Fruit fly (Drosophila melanogaster) whole organism, embryonic: Measurements from ENCODE around the gene cic.
A peak's percentile ranks its signal among the peaks of the same experiment; 100 is the strongest.

Experiments used
- ATbp ChIP-seq: fragments of 200-800 bp; sonication (Bioruptor generic); optimal IDR thresholded peaks from 2 replicates; lab custom pipeline; 2017; ENCODE audit warnings: missing biosample characterization, mild to moderate bottlenecking, missing genetic modification characterization, missing genetic modification reagents
- Atf-2 ChIP-seq: fragments of 200-800 bp; sonication (Bioruptor generic); optimal IDR thresholded peaks from 2 replicates; lab custom pipeline; 2016; ENCODE audit warnings: missing biosample characterization, missing genetic modification characterization
- CG10209 ChIP-seq: fragments of 200-800 bp; sonication (Bioruptor generic); optimal IDR thresholded peaks from 3 replicates; lab custom pipeline; 2017; ENCODE audit warnings: missing biosample characterization, mild to moderate bottlenecking, missing genetic modification characterization, missing genetic modification reagents
- CG10654 ChIP-seq: fragments of 200-800 bp; sonication (Bioruptor generic); optimal IDR thresholded peaks from 2 replicates; lab custom pipeline; 2016; ENCODE audit warnings: missing biosample characterization, missing genetic modification characterization
- CG10979 ChIP-seq: fragments of 200-800 bp; sonication (Bioruptor generic); optimal IDR thresholded peaks from 2 replicates; lab custom pipeline; 2018; ENCODE audit warnings: missing biosample characterization, mild to moderate bottlenecking, missing genetic modification characterization, moderate library complexity
- CG14050 ChIP-seq: fragments of 200-800 bp; sonication (Bioruptor generic); IDR thresholded peaks from 3 replicates; pipeline ENCODE4 v1.3.6; 2022; ENCODE audit warnings: missing biosample characterization, missing genetic modification characterization
- CG14667 ChIP-seq: fragments of 200-800 bp; sonication (Bioruptor generic); IDR thresholded peaks from 2 replicates; pipeline ENCODE4 v1.3.6; 2022; ENCODE audit warnings: missing biosample characterization, missing genetic modification characterization
- CG18011 ChIP-seq: fragments of 200-800 bp; sonication (Bioruptor generic); optimal IDR thresholded peaks from 2 replicates; lab custom pipeline; 2017; ENCODE audit warnings: missing biosample characterization, missing genetic modification characterization, mild to moderate bottlenecking, moderate library complexity, missing genotype
- CG18262 ChIP-seq: fragments of 200-800 bp; optimal IDR thresholded peaks from 3 replicates; lab custom pipeline; 2019; ENCODE audit warnings: missing biosample characterization, mild to moderate bottlenecking, missing genetic modification characterization, moderate library complexity
- CG18764 ChIP-seq: fragments of 200-800 bp; sonication (Bioruptor generic); optimal IDR thresholded peaks from 3 replicates; lab custom pipeline; 2016; ENCODE audit warnings: missing biosample characterization, missing genetic modification characterization
- CG2199 ChIP-seq: fragments of 200-800 bp; sonication (Bioruptor generic); IDR thresholded peaks from 3 replicates; pipeline ENCODE4 v1.3.6; 2022; ENCODE audit warnings: missing biosample characterization, missing genetic modification characterization
- CG2712 ChIP-seq: fragments of 200-800 bp; optimal IDR thresholded peaks from 3 replicates; lab custom pipeline; 2019; ENCODE audit warnings: missing biosample characterization, mild to moderate bottlenecking, missing genetic modification characterization, moderate library complexity
- CG2889 ChIP-seq: fragments of 200-800 bp; sonication (Bioruptor generic); IDR thresholded peaks from 3 replicates; pipeline ENCODE4 v1.3.6; 2022; ENCODE audit warnings: missing biosample characterization, missing genetic modification characterization
- CG3065 ChIP-seq: fragments of 200-800 bp; sonication (Bioruptor generic); optimal IDR thresholded peaks from 2 replicates; lab custom pipeline; 2016; ENCODE audit warnings: missing biosample characterization, missing genetic modification characterization
- CG31388 ChIP-seq: fragments of 200-800 bp; sonication (Bioruptor generic); optimal IDR thresholded peaks from 2 replicates; lab custom pipeline; 2016; ENCODE audit warnings: missing biosample characterization, missing genetic modification characterization
- CG4282 ChIP-seq: fragments of 200-800 bp; sonication (Bioruptor generic); optimal IDR thresholded peaks from 2 replicates; lab custom pipeline; 2016; ENCODE audit warnings: missing biosample characterization, missing genetic modification characterization
- CG4707 ChIP-seq: fragments of 200-800 bp; sonication (Bioruptor generic); optimal IDR thresholded peaks from 2 replicates; lab custom pipeline; 2018; ENCODE audit warnings: missing biosample characterization, mild to moderate bottlenecking, missing genetic modification characterization, moderate library complexity
- CG4854 ChIP-seq: fragments of 200-800 bp; sonication (Bioruptor generic); optimal IDR thresholded peaks from 2 replicates; lab custom pipeline; 2016; ENCODE audit warnings: missing biosample characterization, missing genetic modification characterization, inconsistent platforms
- CG5180 ChIP-seq: fragments of 200-800 bp; sonication (Bioruptor generic); optimal IDR thresholded peaks from 3 replicates; lab custom pipeline; 2017; ENCODE audit warnings: missing biosample characterization, missing genetic modification characterization, mild to moderate bottlenecking, moderate library complexity, missing genetic modification reagents
- CG8281 ChIP-seq: fragments of 200-800 bp; sonication (Bioruptor generic); optimal IDR thresholded peaks from 2 replicates; lab custom pipeline; 2018; ENCODE audit warnings: missing biosample characterization, mild to moderate bottlenecking, missing genetic modification characterization, moderate library complexity
- CG8944 ChIP-seq: fragments of 200-800 bp; sonication (Bioruptor generic); optimal IDR thresholded peaks from 3 replicates; lab custom pipeline; 2016; ENCODE audit warnings: missing biosample characterization, missing genetic modification characterization
- CG9727 ChIP-seq: fragments of 200-800 bp; sonication (Bioruptor generic); optimal IDR thresholded peaks from 3 replicates; lab custom pipeline; 2017; ENCODE audit warnings: missing biosample characterization, mild to moderate bottlenecking, missing genetic modification characterization
- Dbx ChIP-seq: fragments of 200-800 bp; sonication (Bioruptor generic); IDR thresholded peaks from 3 replicates; pipeline ENCODE4 v1.3.6; 2022; ENCODE audit warnings: missing biosample characterization, missing genetic modification characterization
- E2f2 ChIP-seq: fragments of 200-800 bp; sonication (Bioruptor generic); IDR thresholded peaks from 2 replicates; pipeline ENCODE4 v1.3.6; 2022; ENCODE audit warnings: missing biosample characterization, missing genetic modification characterization
- Fer1 ChIP-seq: fragments of 200-800 bp; sonication (Bioruptor generic); optimal IDR thresholded peaks from 2 replicates; lab custom pipeline; 2017; ENCODE audit warnings: missing biosample characterization, mild to moderate bottlenecking, missing genetic modification characterization
- H15 ChIP-seq: fragments of 200-800 bp; sonication (Bioruptor generic); IDR thresholded peaks from 3 replicates; pipeline ENCODE4 v1.3.6; 2022; ENCODE audit warnings: missing biosample characterization, missing genetic modification characterization
- H2.0 ChIP-seq: fragments of 200-800 bp; sonication (Bioruptor generic); IDR thresholded peaks from 2 replicates; pipeline ENCODE4 v1.3.6; 2022; ENCODE audit warnings: missing biosample characterization, missing genetic modification characterization
- HHEX ChIP-seq: fragments of 200-800 bp; sonication (Bioruptor generic); optimal IDR thresholded peaks from 3 replicates; lab custom pipeline; 2017; ENCODE audit warnings: missing biosample characterization, mild to moderate bottlenecking, missing genetic modification characterization, missing genetic modification reagents
- Hand ChIP-seq: fragments of 200-800 bp; sonication (Bioruptor generic); optimal IDR thresholded peaks from 2 replicates; lab custom pipeline; 2017; ENCODE audit warnings: mild to moderate bottlenecking, missing biosample characterization, missing genetic modification reagents, missing genetic modification characterization
- HmgD ChIP-seq: fragments of 200-800 bp; sonication (Bioruptor generic); optimal IDR thresholded peaks from 3 replicates; lab custom pipeline; 2016; ENCODE audit warnings: missing biosample characterization, missing genetic modification characterization
- Hmr ChIP-seq: fragments of 200-800 bp; sonication (Bioruptor generic); optimal IDR thresholded peaks from 3 replicates; lab custom pipeline; 2017; ENCODE audit warnings: mild to moderate bottlenecking, missing biosample characterization, missing genetic modification reagents, missing genetic modification characterization
- Hr3 ChIP-seq: fragments of 200-800 bp; sonication (Bioruptor generic); optimal IDR thresholded peaks from 3 replicates; lab custom pipeline; 2016; ENCODE audit warnings: missing biosample characterization, missing genetic modification characterization
- Hsf ChIP-seq: fragments of 200-800 bp; sonication (Bioruptor generic); optimal IDR thresholded peaks from 3 replicates; lab custom pipeline; 2016; ENCODE audit warnings: missing biosample characterization, missing genetic modification characterization
- Lpt ChIP-seq: fragments of >200 bp; optimal IDR thresholded peaks from 2 replicates; lab custom pipeline; 2018; ENCODE audit warnings: missing biosample characterization, missing genetic modification characterization
- MTF-1 ChIP-seq: fragments of 200-800 bp; sonication (Bioruptor generic); optimal IDR thresholded peaks from 2 replicates; lab custom pipeline; 2018; ENCODE audit warnings: missing biosample characterization, mild to moderate bottlenecking, missing genetic modification characterization, borderline replicate concordance
- Myb ChIP-seq: fragments of 200-800 bp; sonication (Bioruptor generic); optimal IDR thresholded peaks from 2 replicates; lab custom pipeline; 2016; ENCODE audit warnings: missing biosample characterization, missing genetic modification characterization
- bsh ChIP-seq, 2 experiments: fragments of 200-800 bp; sonication (Bioruptor generic); optimal IDR thresholded peaks; 2 replicates each; lab custom pipeline; 2017 to 2018; ENCODE audit warnings: mild to moderate bottlenecking in 2 of 2, missing biosample characterization in 2 of 2, missing genetic modification characterization in 2 of 2, moderate library complexity in 1 of 2
- chm ChIP-seq: fragments of 200-800 bp; sonication (Bioruptor generic); IDR thresholded peaks from 2 replicates; pipeline ENCODE4 v1.3.6; 2022; ENCODE audit warnings: missing biosample characterization, missing genetic modification characterization
- ci ChIP-seq: fragments of 200-800 bp; sonication (Bioruptor generic); IDR thresholded peaks from 3 replicates; pipeline ENCODE4 v1.3.6; 2022; ENCODE audit warnings: missing biosample characterization, missing genetic modification characterization
- corto ChIP-seq: fragments of 200-800 bp; sonication (Bioruptor generic); optimal IDR thresholded peaks from 2 replicates; lab custom pipeline; 2016; ENCODE audit warnings: missing biosample characterization, mild to moderate bottlenecking, missing genetic modification characterization, moderate library complexity
- eyg ChIP-seq: fragments of 200-800 bp; sonication (Bioruptor generic); optimal IDR thresholded peaks from 3 replicates; lab custom pipeline; 2016; ENCODE audit warnings: missing biosample characterization, missing genetic modification characterization
- h ChIP-seq: fragments of >200 bp; optimal IDR thresholded peaks from 2 replicates; lab custom pipeline; 2017
- ham ChIP-seq: fragments of 200-800 bp; sonication (Bioruptor generic); IDR thresholded peaks from 2 replicates; pipeline ENCODE4 v1.3.6; 2022; ENCODE audit warnings: missing biosample characterization, missing genetic modification characterization
- hbn ChIP-seq: fragments of 200-800 bp; sonication (Bioruptor generic); IDR thresholded peaks from 2 replicates; pipeline ENCODE4 v1.3.6; 2022; ENCODE audit warnings: missing biosample characterization, missing genetic modification characterization; ENCODE audit not compliant: partially characterized antibody
- hth ChIP-seq: fragments of >200 bp; optimal IDR thresholded peaks from 2 replicates; lab custom pipeline; 2017; ENCODE audit warnings: inconsistent platforms
- lbe ChIP-seq: fragments of 200-800 bp; sonication (Bioruptor generic); optimal IDR thresholded peaks from 2 replicates; lab custom pipeline; 2016; ENCODE audit warnings: missing biosample characterization, mild to moderate bottlenecking, missing genetic modification characterization
- pnt ChIP-seq: fragments of 200-800 bp; sonication (Bioruptor generic); optimal IDR thresholded peaks from 3 replicates; lab custom pipeline; 2016; ENCODE audit warnings: missing biosample characterization, missing genetic modification characterization
- sens ChIP-seq: fragments of 200-800 bp; sonication (Bioruptor generic); peaks from one replicate; lab custom pipeline; 2016; ENCODE audit warnings: missing biosample characterization, missing genetic modification characterization
- seq ChIP-seq: fragments of 200-800 bp; sonication (Bioruptor generic); IDR thresholded peaks from 2 replicates; pipeline ENCODE4 v1.3.6; 2022; ENCODE audit warnings: missing biosample characterization, missing genetic modification characterization
- tll ChIP-seq, 2 experiments: fragments of 200-800 bp in 1 of 2; fragments of >200 bp in 1 of 2; sonication (Bioruptor generic) in 1 of 2; optimal IDR thresholded peaks; 2 replicates each; lab custom pipeline; 2017 to 2019; ENCODE audit warnings: missing biosample characterization in 2 of 2, missing genetic modification characterization in 2 of 2, mild to moderate bottlenecking in 1 of 2, moderate library complexity in 1 of 2
- tup ChIP-seq: fragments of 200-800 bp; sonication (Bioruptor generic); optimal IDR thresholded peaks from 2 replicates; lab custom pipeline; 2016; ENCODE audit warnings: missing biosample characterization, mild to moderate bottlenecking, missing genetic modification characterization, moderate library complexity
- unc-4 ChIP-seq: fragments of 200-800 bp; sonication (Bioruptor generic); IDR thresholded peaks from 2 replicates; pipeline ENCODE4 v1.3.6; 2022; ENCODE audit warnings: missing biosample characterization, missing genetic modification characterization; ENCODE audit not compliant: partially characterized antibody

Gene cic

DNA sequence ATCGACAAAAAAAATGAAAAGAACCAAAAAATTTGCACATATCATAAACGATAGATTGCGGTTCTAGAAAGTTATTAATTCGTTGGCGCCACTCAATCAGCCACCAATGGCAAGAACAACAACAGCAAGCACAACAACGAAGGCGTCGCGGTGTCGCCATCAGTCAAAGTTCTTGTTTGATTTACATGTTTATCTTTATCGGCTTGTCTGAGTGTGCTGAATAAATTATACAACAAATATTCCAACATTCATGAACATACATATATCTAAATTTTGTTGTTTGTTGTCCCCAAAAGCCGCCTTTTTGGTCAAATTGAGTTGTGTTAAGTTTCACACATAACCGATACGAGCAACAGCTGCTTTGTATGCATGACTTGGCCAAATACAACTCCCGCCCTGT, 21.0 kb downstream of the cic start:
- TF ChIP-seq ham (GFP tag; lab: Robert Waterston, UW): no peak
- TF ChIP-seq CG31388 (GFP tag; lab: Kevin White, UChicago): no peak
- no peak for TF ChIP-seq tll (GFP tag; optimal IDR thresholded peaks at IDR 0.05; lab: Kevin White, UChicago)
- TF ChIP-seq CG4282 (GFP tag; lab: Kevin White, UChicago): no peak
- no peak for TF ChIP-seq CG18011
- no peak for TF ChIP-seq bsh (GFP tag; optimal IDR thresholded peaks at IDR 0.05; lab: Kevin White, UChicago)
- TF ChIP-seq CG14050: no peak
- TF ChIP-seq CG2712: no peak
- TF ChIP-seq CG3065 (GFP tag; lab: Kevin White, UChicago): no peak
- TF ChIP-seq corto: no peak
- TF ChIP-seq Fer1 (GFP tag; lab: Kevin White, UChicago): no peak
- TF ChIP-seq pnt: no peak
- no peak for TF ChIP-seq CG14667 (GFP tag; lab: Robert Waterston, UW)
- peak; percentile 69 for TF ChIP-seq Hmr (GFP tag; lab: Kevin White, UChicago)
- no peak for TF ChIP-seq CG4854 (GFP tag; lab: Kevin White, UChicago)
- TF ChIP-seq E2f2 (GFP tag; lab: Robert Waterston, UW): peak; percentile 31; the same call in 1 of the 2 replicates
- no peak for TF ChIP-seq CG5180 (GFP tag; lab: Kevin White, UChicago)
- TF ChIP-seq Hsf (GFP tag; lab: Kevin White, UChicago): no peak
- TF ChIP-seq lbe: no peak
- TF ChIP-seq hth (lab: Kevin White, UChicago): no peak
- peak; percentile 69 for TF ChIP-seq sens (GFP tag; lab: Kevin White, UChicago)
- TF ChIP-seq HmgD: no peak
- TF ChIP-seq Hr3: no peak
- TF ChIP-seq CG18764 (GFP tag; lab: Kevin White, UChicago): no peak
- no peak for TF ChIP-seq CG8281
- no peak for TF ChIP-seq Lpt (GFP tag; lab: Kevin White, UChicago)
- no peak for TF ChIP-seq Hand (GFP tag; lab: Kevin White, UChicago)
- peak; percentile 12 for TF ChIP-seq CG10209 (GFP tag; lab: Kevin White, UChicago)
- TF ChIP-seq hbn (GFP tag; lab: Robert Waterston, UW): no peak
- no peak for TF ChIP-seq CG4707 (GFP tag; lab: Kevin White, UChicago)
- TF ChIP-seq Dbx (GFP tag; lab: Robert Waterston, UW): 0 out of 3 replicates have a peak, but pooled peaks have one; percentile 27
- no peak for TF ChIP-seq Myb (GFP tag; lab: Kevin White, UChicago)
- TF ChIP-seq unc-4 (GFP tag; lab: Robert Waterston, UW): no peak
- no peak for TF ChIP-seq CG18262 (tag; lab: Kevin White, UChicago)
- TF ChIP-seq H15 (GFP tag; lab: Robert Waterston, UW): 0 out of 3 replicates have a peak, but pooled peaks have one; percentile 30
- TF ChIP-seq seq: no peak; the same call in 1 of the 2 replicates
- peak; percentile 23 for TF ChIP-seq eyg (GFP tag; lab: Kevin White, UChicago)
- TF ChIP-seq CG9727 (GFP tag; lab: Kevin White, UChicago): no peak
- no peak for TF ChIP-seq h (lab: Kevin White, UChicago)
- no peak for TF ChIP-seq CG2889 (GFP tag; lab: Robert Waterston, UW)
- TF ChIP-seq chm: no peak
- no peak for TF ChIP-seq CG10979 (tag; lab: Kevin White, UChicago)
- no peak for TF ChIP-seq H2.0 (GFP tag; lab: Robert Waterston, UW)
- no peak for TF ChIP-seq ATbp (GFP tag; lab: Kevin White, UChicago)
- TF ChIP-seq CG2199 (GFP tag; lab: Robert Waterston, UW): no peak
- TF ChIP-seq CG8944: no peak
- no peak for TF ChIP-seq tup
- TF ChIP-seq Atf-2 (GFP tag; lab: Kevin White, UChicago): no peak
- TF ChIP-seq HHEX: peak; percentile 34
- no peak for TF ChIP-seq CG10654
- TF ChIP-seq MTF-1: peak; percentile 31
- 0 out of 3 replicates have a peak, but pooled peaks have one; percentile 12 for TF ChIP-seq ci (GFP tag; lab: Robert Waterston, UW)
